Fruit fly (Drosophila melanogaster) whole organism: ENCODE results near the gene CG10553.

ENCODE experiments used
- Dll ChIP-seq: fragments of >200 bp; optimal IDR thresholded peaks from 2 replicates; lab custom pipeline; 2017
- pan ChIP-seq: fragments of >200 bp; optimal IDR thresholded peaks from 2 replicates; lab custom pipeline; 2017

DNA sequence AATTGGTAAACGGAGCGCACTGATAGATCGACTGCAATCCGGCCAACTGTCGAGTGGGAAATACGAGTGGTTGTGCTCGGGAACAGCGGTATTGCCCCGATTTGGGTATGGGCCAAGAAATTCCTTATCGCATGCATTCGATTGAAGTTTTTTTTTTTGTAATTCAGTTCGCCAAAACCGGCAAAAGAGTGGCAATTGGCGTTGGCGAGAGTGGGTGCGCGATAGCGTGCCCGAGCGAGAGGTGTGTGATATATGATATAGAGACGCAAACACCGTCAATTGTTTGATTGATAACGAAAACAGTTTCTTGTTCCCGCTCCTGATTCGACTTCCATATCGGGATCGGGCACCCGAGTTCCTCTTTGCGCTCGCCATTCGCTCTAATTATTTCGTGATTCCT lies 4.1 kb downstream of the CG10553 start, which contains the start of gene CG31087:
- TF ChIP-seq pan (lab: Kevin White, UChicago) (no peak), Dll (lab: Kevin White, UChicago) (no peak)
